Fruit fly (Drosophila melanogaster): ENCODE results near the gene Sap47.

Sap47 gene

dm6 chr3R:15891188-15891820, 43.6 kb upstream of the Sap47 start:
- TF ChIP-seq CG12769 (tag; optimal IDR thresholded peaks at IDR 0.05): no peak
- TF ChIP-seq sqz (GFP tag; optimal IDR thresholded peaks at IDR 0.05): no peak
- TF ChIP-seq vnd (GFP tag; IDR thresholded peaks at IDR 0.05; ENCODE audit: partially characterized antibody): no peak
- peak; percentile 54 for TF ChIP-seq sug (tag; optimal IDR thresholded peaks at IDR 0.05)
- TF ChIP-seq Hsf (GFP tag; optimal IDR thresholded peaks at IDR 0.05): no peak
- TF ChIP-seq E2f1 (GFP tag; IDR thresholded peaks at IDR 0.05): no peak
- TF ChIP-seq cwo (GFP tag; optimal IDR thresholded peaks at IDR 0.05): peak; percentile 38
- no peak for TF ChIP-seq dpn (GFP tag; optimal IDR thresholded peaks at IDR 0.05)
- TF ChIP-seq CG4360 (GFP tag; IDR thresholded peaks at IDR 0.05): no peak
- TF ChIP-seq CG9727 (GFP tag; optimal IDR thresholded peaks at IDR 0.05): no peak
- TF ChIP-seq CG1832 (GFP tag; optimal IDR thresholded peaks at IDR 0.05): no peak
- TF ChIP-seq Dfd (GFP tag; optimal IDR thresholded peaks at IDR 0.05): no peak
- peak; percentile 52 for TF ChIP-seq mirr (GFP tag; optimal IDR thresholded peaks at IDR 0.05)
- no peak for TF ChIP-seq run (tag; optimal IDR thresholded peaks at IDR 0.05)
- TF ChIP-seq Myb (GFP tag; optimal IDR thresholded peaks at IDR 0.05): no peak
- no peak for TF ChIP-seq sens-2 (GFP tag; IDR thresholded peaks at IDR 0.05)
- TF ChIP-seq ATbp (GFP tag; optimal IDR thresholded peaks at IDR 0.05): no peak
- TF ChIP-seq CG11398 (GFP tag; optimal IDR thresholded peaks at IDR 0.05): no peak
- peak; percentile 71 for TF ChIP-seq exex (tag; optimal IDR thresholded peaks at IDR 0.05)
- TF ChIP-seq Sry-β (GFP tag; optimal IDR thresholded peaks at IDR 0.05): no peak
- TF ChIP-seq CG11093 (GFP tag; IDR thresholded peaks at IDR 0.05): no peak
- TF ChIP-seq cas (GFP tag; IDR thresholded peaks at IDR 0.05): no peak
- TF ChIP-seq CG1792 (GFP tag; optimal IDR thresholded peaks at IDR 0.05): no peak
- no peak for TF ChIP-seq Vsx1 (GFP tag; optimal IDR thresholded peaks at IDR 0.05)
- TF ChIP-seq Hr51 (GFP tag; optimal IDR thresholded peaks at IDR 0.05): no peak
- no peak for TF ChIP-seq tap (tag; optimal IDR thresholded peaks at IDR 0.05)
- no peak for TF ChIP-seq Lpt (GFP tag; optimal IDR thresholded peaks at IDR 0.05)

dm6 chr3R:15895978-15896377, 38.9 kb upstream of the Sap47 start, which contains the start of gene CG14877:
Gene CG14877, minus strand, starts transcription at chr3R:15896078.
- TF ChIP-seq Awh (GFP tag; IDR thresholded peaks at IDR 0.05) (no peak), Sin3A (optimal IDR thresholded peaks at IDR 0.05) (no peak), ranshi (GFP tag; IDR thresholded peaks at IDR 0.05) (no peak), CG10321 (GFP tag; IDR thresholded peaks at IDR 0.05) (no peak), CG8478 (optimal IDR thresholded peaks at IDR 0.05) (no peak), Fer2 (tag; optimal IDR thresholded peaks at IDR 0.05) (no peak), bab2 (GFP tag; optimal IDR thresholded peaks at IDR 0.05) (no peak), Bgb (GFP tag; IDR thresholded peaks at IDR 0.05; ENCODE audit: partially characterized antibody) (no peak), so (GFP tag; IDR thresholded peaks at IDR 0.05) (no peak), ap (GFP tag; IDR thresholded peaks at IDR 0.05) (no peak), hth (optimal IDR thresholded peaks at IDR 0.05) (no peak), trh (GFP tag; optimal IDR thresholded peaks at IDR 0.05) (no peak), C15 (GFP tag; IDR thresholded peaks at IDR 0.05) (no peak), unc-4 (GFP tag; IDR thresholded peaks at IDR 0.05; ENCODE audit: partially characterized antibody) (no peak), tio (GFP tag; optimal IDR thresholded peaks at IDR 0.05) (no peak), bowl (GFP tag; IDR thresholded peaks at IDR 0.05) (no peak), repo (GFP tag; optimal IDR thresholded peaks at IDR 0.05) (no peak), CG8281 (tag; optimal IDR thresholded peaks at IDR 0.05) (no peak), CG8359 (GFP tag; optimal IDR thresholded peaks at IDR 0.05; ENCODE audit: borderline replicate concordance) (no peak), kay (GFP tag; optimal IDR thresholded peaks at IDR 0.05) (no peak)

All from whole organism, embryonic.